Worm (Caenorhabditis elegans): Measurements from ENCODE around the gene F11E6.4.

The F11E6.4 gene

DNA sequence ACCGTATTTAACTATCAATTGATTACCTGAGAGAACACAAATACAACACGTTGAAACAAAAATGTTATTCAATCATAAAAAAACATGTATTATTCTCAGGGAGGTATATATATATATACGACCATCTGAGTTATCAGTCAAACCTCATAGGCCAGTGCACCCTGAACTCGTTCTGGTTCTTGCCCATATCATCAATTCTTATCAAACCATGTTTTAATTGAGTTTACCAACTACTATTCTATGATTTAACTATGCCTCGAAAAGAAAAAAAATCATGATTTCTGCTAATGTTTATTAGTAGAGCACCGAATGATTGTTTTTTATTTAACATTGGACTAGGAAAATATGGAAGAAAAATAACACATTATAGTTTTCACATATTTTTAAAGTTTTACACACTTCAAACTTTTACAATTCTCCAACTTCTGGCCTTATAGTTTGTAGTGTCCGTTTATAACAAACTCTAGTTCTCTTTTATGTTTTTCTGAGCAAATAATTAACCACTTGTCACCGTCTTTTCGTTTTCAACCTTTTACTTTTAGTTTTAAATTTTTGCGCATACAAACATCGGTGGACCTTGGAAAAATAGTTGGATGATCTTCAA lies 37.8 kb downstream of the F11E6.4 start:
- TF ChIP-seq lin-39 (tag; optimal IDR thresholded peaks at IDR 0.05), result no peak
- no peak for TF ChIP-seq jun-1 (tag; optimal IDR thresholded peaks at IDR 0.05)
- TF ChIP-seq unc-62 (GFP tag; optimal IDR thresholded peaks at IDR 0.05 in 1 of 2), result peak in 1 of 2 experiments; percentile 93
- TF ChIP-seq unc-62 (tag; optimal IDR thresholded peaks at IDR 0.05), result no peak
- TF ChIP-seq daf-16 (GFP tag; optimal IDR thresholded peaks at IDR 0.05), result no peak
- peak; percentile 53 for TF ChIP-seq daf-16 (tag; optimal IDR thresholded peaks at IDR 0.05)
- TF ChIP-seq pqm-1 (tag; optimal IDR thresholded peaks at IDR 0.05), result peak; percentile 73
- TF ChIP-seq nhr-28 (tag; optimal IDR thresholded peaks at IDR 0.05), result peak; percentile 72
- no peak for TF ChIP-seq nhr-77 (tag; optimal IDR thresholded peaks at IDR 0.05)
- peak; percentile 39 for TF ChIP-seq dve-1 (tag; optimal IDR thresholded peaks at IDR 0.05; ENCODE audit: insufficient read depth)
- no peak for TF ChIP-seq nhr-41 (GFP tag; IDR thresholded peaks at IDR 0.05)

DNA sequence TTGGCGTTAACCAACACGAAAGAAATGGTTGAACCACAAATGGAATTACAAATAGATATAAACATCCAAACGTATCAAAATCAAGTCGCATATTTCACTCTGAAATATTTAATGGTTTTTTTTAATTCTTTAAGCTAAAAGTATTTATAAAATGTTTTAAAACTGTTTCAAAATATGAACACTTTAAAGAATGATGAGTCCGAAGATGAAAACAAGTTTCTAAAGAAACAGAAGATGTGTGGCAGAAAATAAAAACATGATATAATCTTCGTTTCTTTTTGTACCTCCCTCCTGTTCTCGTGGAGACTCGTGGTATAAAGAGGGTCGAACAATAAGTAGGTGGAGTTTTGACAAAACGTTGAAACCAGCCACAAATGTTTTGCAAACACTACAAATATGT lies 38.9 kb downstream of the F11E6.4 start, which contains the start of gene lact-6:
TSS of gene lact-6 (minus strand) at position 101 of the 400 bp plus-strand sequence.
- TF ChIP-seq mep-1 (tag; optimal IDR thresholded peaks at IDR 0.05), result no peak
- TF ChIP-seq F10B5.3 (tag; optimal IDR thresholded peaks at IDR 0.05), result no peak
- no peak for TF ChIP-seq nhr-11 (tag; optimal IDR thresholded peaks at IDR 0.05)
- no peak for TF ChIP-seq nhr-111 (GFP tag; optimal IDR thresholded peaks at IDR 0.05)
- TF ChIP-seq lim-7 (GFP tag; IDR thresholded peaks at IDR 0.05), result no peak

DNA sequence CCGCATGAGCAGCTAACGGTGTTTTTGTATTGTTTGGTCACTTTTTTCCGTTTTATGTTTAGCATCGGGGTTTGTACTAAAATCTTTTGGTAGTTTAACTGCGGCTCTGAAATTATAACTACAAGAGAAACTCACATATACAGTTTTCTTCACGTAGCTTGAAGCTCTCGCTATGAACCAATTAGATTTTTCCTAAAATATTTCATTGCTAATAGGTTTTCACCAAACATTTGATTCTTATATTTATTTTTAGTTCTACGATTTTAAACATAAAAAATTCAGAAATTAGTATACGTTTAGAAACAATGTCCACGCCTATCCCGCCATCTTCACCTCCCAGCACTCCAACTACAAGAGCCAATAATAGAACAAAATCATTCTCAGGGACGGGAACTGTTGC lies 42.7 kb downstream of the F11E6.4 start, which contains the start of gene C06A12.3:
TSS of gene C06A12.3 (plus strand) at position 301 of the 400 bp plus-strand sequence.
- no peak for TF ChIP-seq ztf-11 (tag; optimal IDR thresholded peaks at IDR 0.05)
- no peak for TF ChIP-seq zip-2 (tag; optimal IDR thresholded peaks at IDR 0.05)
- TF ChIP-seq lin-1 (GFP tag; IDR thresholded peaks at IDR 0.05), result no peak
- TF ChIP-seq set-16 (GFP tag; IDR thresholded peaks at IDR 0.05), result no peak
- TF ChIP-seq unc-130 (GFP tag; optimal IDR thresholded peaks at IDR 0.05), result no peak
- TF ChIP-seq madf-5 (GFP tag; IDR thresholded peaks at IDR 0.05), result no peak

DNA sequence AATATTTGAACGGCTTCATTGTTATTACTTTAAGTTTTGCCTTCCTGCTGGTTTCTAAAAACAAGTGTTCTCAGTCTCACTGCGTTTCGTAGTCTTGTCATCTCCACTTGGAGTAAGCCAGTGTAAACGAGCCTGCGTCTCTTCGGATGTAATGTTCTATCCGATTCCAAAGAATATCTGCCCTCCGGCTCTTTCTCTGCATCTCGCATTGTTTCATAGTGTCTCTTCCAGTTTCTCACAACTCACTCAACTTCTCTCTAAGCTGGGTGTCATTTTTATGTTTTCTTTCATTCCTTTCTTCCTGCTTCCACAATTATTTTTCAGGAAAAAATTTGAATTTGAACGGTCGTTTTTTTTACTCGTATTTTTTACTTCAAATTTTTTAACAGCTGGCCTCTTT lies 43.2 kb downstream of the F11E6.4 start:
- TF ChIP-seq rbr-2 (tag; optimal IDR thresholded peaks at IDR 0.05) (peak; percentile 20), unc-62 (GFP tag; optimal IDR thresholded peaks at IDR 0.05 in 1 of 2) (peak in 1 of 2 experiments; percentile 97), unc-62 (tag; optimal IDR thresholded peaks at IDR 0.05) (no peak), pha-4 (GFP tag; IDR thresholded peaks at IDR 0.05) (no peak), pha-4 (tag; optimal IDR thresholded peaks at IDR 0.05) (no peak)

Measured in whole organism, L4 larva.